Fruit fly (Drosophila melanogaster) whole organism, embryonic: Measurements from ENCODE around the gene ver.
A peak's percentile ranks its signal among the peaks of the same experiment; 100 is the strongest.

Experiments
- B-H2 ChIP-seq: fragments of 200-800 bp; sonication (Bioruptor generic); optimal IDR thresholded peaks from 2 replicates; lab custom pipeline; 2018; ENCODE audit warnings: missing biosample characterization, mild to moderate bottlenecking, missing genetic modification characterization
- CG10959 ChIP-seq: fragments of 200-800 bp; sonication (Bioruptor generic); IDR thresholded peaks from 2 replicates; pipeline ENCODE4 v1.3.6; 2022; ENCODE audit warnings: missing biosample characterization, missing genetic modification characterization
- CG11560 ChIP-seq: fragments of 200-800 bp; sonication (Bioruptor generic); IDR thresholded peaks from 3 replicates; pipeline ENCODE4 v1.3.6; 2022; ENCODE audit warnings: missing biosample characterization, missing genetic modification characterization
- CG12219 ChIP-seq: fragments of 200-800 bp; sonication (Bioruptor generic); optimal IDR thresholded peaks from 3 replicates; lab custom pipeline; 2018; ENCODE audit warnings: missing biosample characterization, mild to moderate bottlenecking, missing genetic modification characterization
- CG12769 ChIP-seq: fragments of 200-800 bp; sonication (Bioruptor generic); optimal IDR thresholded peaks from 2 replicates; lab custom pipeline; 2019; ENCODE audit warnings: missing biosample characterization, mild to moderate bottlenecking, missing genetic modification characterization, moderate library complexity
- CG13424 ChIP-seq: fragments of 200-800 bp; sonication (Bioruptor generic); optimal IDR thresholded peaks from 2 replicates; lab custom pipeline; 2019; ENCODE audit warnings: missing biosample characterization, mild to moderate bottlenecking, missing genetic modification characterization, moderate library complexity
- CG14965 ChIP-seq: fragments of 200-800 bp; sonication (Bioruptor generic); optimal IDR thresholded peaks from 2 replicates; lab custom pipeline; 2016; ENCODE audit warnings: missing biosample characterization, missing genetic modification characterization, borderline replicate concordance
- CG16779 ChIP-seq: fragments of 200-800 bp; sonication (Bioruptor generic); IDR thresholded peaks from 2 replicates; pipeline ENCODE4 v1.3.6; 2022; ENCODE audit warnings: missing biosample characterization, missing genetic modification characterization
- CG17612 ChIP-seq: fragments of 200-800 bp; sonication (Bioruptor generic); IDR thresholded peaks from 2 replicates; pipeline ENCODE4 v1.3.6; 2022; ENCODE audit warnings: missing biosample characterization, missing genetic modification characterization
- CG1792 ChIP-seq: fragments of 200-800 bp; sonication (Bioruptor generic); optimal IDR thresholded peaks from 2 replicates; lab custom pipeline; 2016; ENCODE audit warnings: missing biosample characterization, missing genetic modification characterization
- CG18011 ChIP-seq: fragments of 200-800 bp; sonication (Bioruptor generic); optimal IDR thresholded peaks from 2 replicates; lab custom pipeline; 2017; ENCODE audit warnings: missing biosample characterization, missing genetic modification characterization, mild to moderate bottlenecking, moderate library complexity, missing genotype
- CG31388 ChIP-seq: fragments of 200-800 bp; sonication (Bioruptor generic); optimal IDR thresholded peaks from 2 replicates; lab custom pipeline; 2016; ENCODE audit warnings: missing biosample characterization, missing genetic modification characterization
- CG4328 ChIP-seq: fragments of 200-800 bp; sonication (Bioruptor generic); optimal IDR thresholded peaks from 3 replicates; lab custom pipeline; 2017; ENCODE audit warnings: missing biosample characterization, missing genetic modification reagents, missing genetic modification characterization
- CG5245 ChIP-seq: fragments of 200-800 bp; sonication (Bioruptor generic); optimal IDR thresholded peaks from 3 replicates; lab custom pipeline; 2016; ENCODE audit warnings: missing biosample characterization, missing genetic modification characterization
- CG6689 ChIP-seq: fragments of 200-800 bp; sonication (Bioruptor generic); IDR thresholded peaks from 2 replicates; pipeline ENCODE4 v1.3.6; 2022; ENCODE audit warnings: missing biosample characterization, missing genetic modification characterization
- CG6854 ChIP-seq: fragments of 200-800 bp; sonication (Bioruptor generic); optimal IDR thresholded peaks from 3 replicates; lab custom pipeline; 2017; ENCODE audit warnings: missing biosample characterization, mild to moderate bottlenecking, missing genetic modification characterization
- CG8388 ChIP-seq: fragments of 200-800 bp; sonication (Bioruptor generic); optimal IDR thresholded peaks from 2 replicates; lab custom pipeline; 2019; ENCODE audit warnings: missing biosample characterization, mild to moderate bottlenecking, missing genetic modification characterization, moderate library complexity
- CoRest ChIP-seq: fragments of 200-800 bp; sonication (Bioruptor generic); optimal IDR thresholded peaks from 3 replicates; lab custom pipeline; 2018; ENCODE audit warnings: missing biosample characterization, mild to moderate bottlenecking, missing genetic modification characterization, moderate library complexity
- CrebB ChIP-seq: fragments of 200-800 bp; sonication (Bioruptor generic); optimal IDR thresholded peaks from 3 replicates; lab custom pipeline; 2018; ENCODE audit warnings: missing biosample characterization, mild to moderate bottlenecking, missing genetic modification characterization
- D19A ChIP-seq: fragments of 200-800 bp; optimal IDR thresholded peaks from 3 replicates; lab custom pipeline; 2019; ENCODE audit warnings: missing biosample characterization, mild to moderate bottlenecking, missing genetic modification characterization, moderate library complexity
- D19B ChIP-seq: fragments of 200-800 bp; sonication (Bioruptor generic); optimal IDR thresholded peaks from 2 replicates; lab custom pipeline; 2017; ENCODE audit warnings: missing biosample characterization, mild to moderate bottlenecking, missing genetic modification characterization
- Dek ChIP-seq: fragments of 200-800 bp; sonication (Bioruptor generic); optimal IDR thresholded peaks from 3 replicates; lab custom pipeline; 2019; ENCODE audit warnings: missing biosample characterization, mild to moderate bottlenecking, missing genetic modification characterization, moderate library complexity
- H15 ChIP-seq: fragments of 200-800 bp; sonication (Bioruptor generic); IDR thresholded peaks from 3 replicates; pipeline ENCODE4 v1.3.6; 2022; ENCODE audit warnings: missing biosample characterization, missing genetic modification characterization
- Hmx ChIP-seq: fragments of 200-800 bp; sonication (Bioruptor generic); optimal IDR thresholded peaks from 2 replicates; lab custom pipeline; 2016; ENCODE audit warnings: missing biosample characterization, missing genetic modification characterization
- Med ChIP-seq: fragments of 200-800 bp; sonication (Bioruptor generic); peaks from one replicate; lab custom pipeline; 2016; ENCODE audit warnings: missing biosample characterization, missing genetic modification characterization, mild to moderate bottlenecking, inconsistent platforms, moderate library complexity
- Mrtf ChIP-seq: fragments of 200-800 bp; sonication (Bioruptor generic); IDR thresholded peaks from 3 replicates; pipeline ENCODE4 v1.3.6; 2022; ENCODE audit warnings: missing biosample characterization, missing genetic modification characterization
- Nf-YA ChIP-seq: fragments of 200-800 bp; sonication (Bioruptor generic); IDR thresholded peaks from 2 replicates; pipeline ENCODE4 v1.3.6; 2022; ENCODE audit warnings: missing biosample characterization, missing genetic modification characterization
- NfI ChIP-seq: fragments of 200-800 bp; sonication (Bioruptor generic); optimal IDR thresholded peaks from 3 replicates; lab custom pipeline; 2018; ENCODE audit warnings: missing biosample characterization, mild to moderate bottlenecking, missing genetic modification characterization, moderate library complexity
- Opbp ChIP-seq: fragments of 200-800 bp; sonication (Bioruptor generic); IDR thresholded peaks from 3 replicates; pipeline ENCODE4 v1.3.6; 2022; ENCODE audit warnings: missing biosample characterization, missing genetic modification characterization; ENCODE audit not compliant: partially characterized antibody
- TFAM ChIP-seq: fragments of 200-800 bp; sonication (Bioruptor generic); optimal IDR thresholded peaks from 2 replicates; lab custom pipeline; 2017; ENCODE audit warnings: missing biosample characterization, missing genetic modification characterization, inconsistent platforms
- bowl ChIP-seq: fragments of 200-800 bp; sonication (Bioruptor generic); IDR thresholded peaks from 2 replicates; pipeline ENCODE4 v1.3.6; 2022; ENCODE audit warnings: missing biosample characterization, missing genetic modification characterization
- br ChIP-seq: fragments of >200 bp; optimal IDR thresholded peaks from 2 replicates; lab custom pipeline; 2017
- cas ChIP-seq: fragments of 200-800 bp; sonication (Bioruptor generic); IDR thresholded peaks from 2 replicates; pipeline ENCODE4 v1.3.6; 2022; ENCODE audit warnings: missing biosample characterization, missing genetic modification characterization
- caup ChIP-seq: fragments of 200-800 bp; sonication (Bioruptor generic); optimal IDR thresholded peaks from 3 replicates; lab custom pipeline; 2017; ENCODE audit warnings: missing biosample characterization, mild to moderate bottlenecking, missing genetic modification characterization, moderate library complexity; ENCODE audit not compliant: severe bottlenecking
- crc ChIP-seq: fragments of 200-800 bp; sonication (Bioruptor generic); optimal IDR thresholded peaks from 2 replicates; lab custom pipeline; 2016; ENCODE audit warnings: missing biosample characterization, missing genetic modification characterization
- eve ChIP-seq, 2 experiments: fragments of >200 bp; optimal IDR thresholded peaks; 2 replicates each; lab custom pipeline; 2017; ENCODE audit warnings: missing biosample characterization in 2 of 2, missing genetic modification characterization in 2 of 2
- exex ChIP-seq: fragments of 200-800 bp; sonication (Bioruptor generic); optimal IDR thresholded peaks from 4 replicates; lab custom pipeline; 2018; ENCODE audit warnings: missing biosample characterization, mild to moderate bottlenecking, missing genetic modification characterization, moderate library complexity
- gro ChIP-seq: fragments of 200-800 bp; sonication (Bioruptor generic); optimal IDR thresholded peaks from 2 replicates; lab custom pipeline; 2016; ENCODE audit warnings: missing biosample characterization, missing genetic modification characterization
- gsb-n ChIP-seq: fragments of 200-800 bp; sonication (Bioruptor generic); optimal IDR thresholded peaks from 3 replicates; lab custom pipeline; 2018; ENCODE audit warnings: missing biosample characterization, mild to moderate bottlenecking, missing genetic modification characterization
- hkb ChIP-seq, 2 experiments: fragments of 200-800 bp in 1 of 2; fragments of >200 bp in 1 of 2; sonication (Bioruptor generic) in 1 of 2; IDR thresholded peaks in 1 of 2; optimal IDR thresholded peaks in 1 of 2; 2 replicates each; pipeline versions ENCODE4 v1.3.6 to Lab custom; 2017 to 2022; ENCODE audit warnings: missing biosample characterization in 1 of 2, missing genetic modification characterization in 1 of 2
- kni ChIP-seq: fragments of 200-800 bp; sonication (Bioruptor generic); optimal IDR thresholded peaks from 3 replicates; lab custom pipeline; 2017; ENCODE audit warnings: mild to moderate bottlenecking, missing biosample characterization, missing genetic modification reagents, missing genetic modification characterization
- lola ChIP-seq, 3 experiments: fragments of >200 bp in 2 of 3; fragments of 200-800 bp in 1 of 3; sonication (Bioruptor generic) in 1 of 3; optimal IDR thresholded peaks; 2 replicates each; lab custom pipeline; 2017 to 2019; ENCODE audit warnings: missing biosample characterization in 3 of 3, missing genetic modification characterization in 3 of 3, mild to moderate bottlenecking in 1 of 3, moderate library complexity in 1 of 3
- maf-S ChIP-seq: fragments of 200-800 bp; sonication (Bioruptor generic); optimal IDR thresholded peaks from 2 replicates; lab custom pipeline; 2016; ENCODE audit warnings: missing biosample characterization, missing genetic modification characterization
- oc ChIP-seq: fragments of 200-800 bp; sonication (Bioruptor generic); optimal IDR thresholded peaks from 2 replicates; lab custom pipeline; 2018; ENCODE audit warnings: missing biosample characterization, mild to moderate bottlenecking, missing genetic modification characterization, moderate library complexity
- pnt ChIP-seq: fragments of 200-800 bp; sonication (Bioruptor generic); optimal IDR thresholded peaks from 3 replicates; lab custom pipeline; 2016; ENCODE audit warnings: missing biosample characterization, missing genetic modification characterization
- repo ChIP-seq: fragments of 200-800 bp; sonication (Bioruptor generic); optimal IDR thresholded peaks from 2 replicates; lab custom pipeline; 2016; ENCODE audit warnings: missing biosample characterization, missing genetic modification characterization
- scrt ChIP-seq: fragments of 200-800 bp; sonication (Bioruptor generic); optimal IDR thresholded peaks from 2 replicates; lab custom pipeline; 2018; ENCODE audit warnings: missing biosample characterization, mild to moderate bottlenecking, missing genetic modification characterization, moderate library complexity
- slbo ChIP-seq: fragments of 200-800 bp; sonication (Bioruptor generic); IDR thresholded peaks from 2 replicates; pipeline ENCODE4 v1.3.6; 2022; ENCODE audit warnings: missing biosample characterization, missing genetic modification characterization
- unpg ChIP-seq: fragments of 200-800 bp; sonication (Bioruptor generic); optimal IDR thresholded peaks from 3 replicates; lab custom pipeline; 2018; ENCODE audit warnings: missing biosample characterization, mild to moderate bottlenecking, missing genetic modification characterization, moderate library complexity
- z ChIP-seq: fragments of 200-800 bp; sonication (Bioruptor generic); IDR thresholded peaks from 3 replicates; pipeline ENCODE4 v1.3.6; 2022; ENCODE audit warnings: missing biosample characterization, missing genetic modification characterization

ver gene

dm6 chr3L:12523941-12524340 lies at the start of gene ver, which contains the start of gene Gcn5 (continued):
- TF ChIP-seq CG4328 (GFP tag; lab: Kevin White, UChicago) = peak; percentile 74
- peak; percentile 95 for TF ChIP-seq slbo (GFP tag; lab: Robert Waterston, UW)
- TF ChIP-seq Mrtf (GFP tag; lab: Robert Waterston, UW) = peak; percentile 88
- TF ChIP-seq caup (GFP tag; lab: Kevin White, UChicago) = peak; percentile 92
- TF ChIP-seq maf-S (GFP tag; lab: Kevin White, UChicago) = peak; percentile 81
- TF ChIP-seq NfI (GFP tag; lab: Kevin White, UChicago) = peak; percentile 93
- peak; percentile 92 for TF ChIP-seq Dek (tag; lab: Kevin White, UChicago)
- TF ChIP-seq CG12219 (GFP tag; lab: Kevin White, UChicago) = peak; percentile 83
- TF ChIP-seq z (GFP tag; lab: Robert Waterston, UW) = peak; percentile 63; the same call in 1 of the 3 replicates
- peak; percentile 76 for TF ChIP-seq bowl (GFP tag; lab: Robert Waterston, UW)
- TF ChIP-seq CG13424 = peak; percentile 92
- TF ChIP-seq CG12769 = peak; percentile 90
- peak; percentile 98 for TF ChIP-seq Med (GFP tag; lab: Kevin White, UChicago)
- peak; percentile 56 for TF ChIP-seq gro (GFP tag; lab: Kevin White, UChicago)
- TF ChIP-seq CG31388 = peak; percentile 80
- peak; percentile 94 for TF ChIP-seq CoRest (tag; lab: Kevin White, UChicago)
- TF ChIP-seq TFAM = peak; percentile 53
- TF ChIP-seq eve (GFP tag; optimal IDR thresholded peaks at IDR 0.05; lab: Kevin White, UChicago) = no peak
- peak; percentile 82; the same call in 1 of the 2 replicates for TF ChIP-seq CG16779 (GFP tag; lab: Robert Waterston, UW)
- TF ChIP-seq cas = peak; percentile 77
- peak; percentile 81 for TF ChIP-seq CG17612 (GFP tag; lab: Robert Waterston, UW)
- TF ChIP-seq CG11560 (tag; lab: Robert Waterston, UW) = peak; percentile 78; the same call in 2 of the 3 replicates
- TF ChIP-seq CG8388 (GFP tag; lab: Kevin White, UChicago) = peak; percentile 79
- TF ChIP-seq repo (GFP tag; lab: Kevin White, UChicago) = peak; percentile 49
- no peak for TF ChIP-seq gsb-n
- peak; percentile 71 for TF ChIP-seq CrebB (tag; lab: Kevin White, UChicago)
- peak; percentile 89 for TF ChIP-seq Hmx (GFP tag; lab: Kevin White, UChicago)
- TF ChIP-seq hkb (optimal IDR thresholded peaks at IDR 0.05; lab: Kevin White, UChicago) = no peak
- TF ChIP-seq hkb (GFP tag; IDR thresholded peaks at IDR 0.05; lab: Robert Waterston, UW) = peak; percentile 96
- peak; percentile 85 for TF ChIP-seq D19B
- TF ChIP-seq H15 (GFP tag; lab: Robert Waterston, UW) = peak; percentile 94
- TF ChIP-seq CG6689 (GFP tag; lab: Robert Waterston, UW) = peak; percentile 95
- peak; percentile 90 for TF ChIP-seq oc (tag; lab: Kevin White, UChicago)
- peak; percentile 85 for TF ChIP-seq CG18011
- no peak for TF ChIP-seq br
- peak; percentile 86 for TF ChIP-seq B-H2 (GFP tag; lab: Kevin White, UChicago)
- TF ChIP-seq D19A (tag; lab: Kevin White, UChicago) = peak; percentile 84
- peak; percentile 90 for TF ChIP-seq unpg (GFP tag; lab: Kevin White, UChicago)
- peak; percentile 86 for TF ChIP-seq Nf-YA (GFP tag; lab: Robert Waterston, UW)
- TF ChIP-seq crc = peak; percentile 71
- peak; percentile 76 for TF ChIP-seq CG6854
- no peak for TF ChIP-seq kni (GFP tag; lab: Kevin White, UChicago)
- no peak for TF ChIP-seq CG14965
- peak; percentile 73 for TF ChIP-seq exex (tag; lab: Kevin White, UChicago)
- peak; percentile 85 for TF ChIP-seq CG10959 (GFP tag; lab: Robert Waterston, UW)
- peak; percentile 77 for TF ChIP-seq pnt (GFP tag; lab: Kevin White, UChicago)
- peak; percentile 81 for TF ChIP-seq scrt (GFP tag; lab: Kevin White, UChicago)
- peak; percentile 67 for TF ChIP-seq CG5245
- no peak for TF ChIP-seq Opbp
- peak in 1 of 3 experiments; percentile 86 for TF ChIP-seq lola (GFP tag; optimal IDR thresholded peaks at IDR 0.05; lab: Kevin White, UChicago)
- TF ChIP-seq CG1792 = peak; percentile 76
